Fruit fly (Drosophila melanogaster) whole organism, pupa: Measurements from ENCODE around the gene inaE.

ENCODE experiments used
- CG10348 ChIP-seq: fragments of 200-800 bp; sonication (Bioruptor generic); IDR thresholded peaks from 2 replicates; pipeline ENCODE4 v1.3.6; 2022; ENCODE audit warnings: missing biosample characterization, missing genetic modification characterization
- CG13204 ChIP-seq: fragments of 200-800 bp; sonication (Bioruptor generic); optimal IDR thresholded peaks from 2 replicates; lab custom pipeline; 2018; ENCODE audit warnings: missing biosample characterization, mild to moderate bottlenecking, missing genetic modification characterization, moderate library complexity
- CG14655 ChIP-seq: fragments of 200-800 bp; sonication (Bioruptor generic); optimal IDR thresholded peaks from 3 replicates; lab custom pipeline; 2017; ENCODE audit warnings: mild to moderate bottlenecking, missing biosample characterization, missing genetic modification reagents, missing genetic modification characterization
- CG15710 ChIP-seq: fragments of 200-800 bp; sonication (Bioruptor generic); optimal IDR thresholded peaks from 2 replicates; lab custom pipeline; 2018; ENCODE audit warnings: missing biosample characterization, mild to moderate bottlenecking, missing genetic modification characterization, moderate library complexity
- CG32121 ChIP-seq: fragments of 200-800 bp; sonication (Bioruptor generic); IDR thresholded peaks from 2 replicates; pipeline ENCODE4 v1.3.6; 2022; ENCODE audit warnings: missing biosample characterization, missing genetic modification characterization
- CG34367 ChIP-seq: fragments of 200-800 bp; sonication (Bioruptor generic); optimal IDR thresholded peaks from 2 replicates; lab custom pipeline; 2018; ENCODE audit warnings: missing biosample characterization, mild to moderate bottlenecking, missing genetic modification characterization
- CG4496 ChIP-seq: fragments of 200-800 bp; sonication (Bioruptor generic); IDR thresholded peaks from 3 replicates; pipeline ENCODE4 v1.3.6; 2022; ENCODE audit warnings: missing biosample characterization, missing genetic modification characterization
- CG8159 ChIP-seq: fragments of 200-800 bp; sonication (Bioruptor generic); optimal IDR thresholded peaks from 3 replicates; lab custom pipeline; 2018; ENCODE audit warnings: missing biosample characterization, mild to moderate bottlenecking, missing genetic modification characterization, moderate library complexity
- D1 ChIP-seq: fragments of 200-800 bp; sonication (Bioruptor generic); optimal IDR thresholded peaks from 2 replicates; lab custom pipeline; 2018; ENCODE audit warnings: missing biosample characterization, mild to moderate bottlenecking, missing genetic modification characterization, moderate library complexity
- EcR ChIP-seq: fragments of 200-800 bp; sonication (Bioruptor generic); optimal IDR thresholded peaks from 3 replicates; lab custom pipeline; 2019; ENCODE audit warnings: missing biosample characterization, missing genetic modification characterization, mild to moderate bottlenecking, moderate library complexity, missing genetic modification reagents
- Ets98B ChIP-seq: fragments of 200-800 bp; sonication (Bioruptor generic); IDR thresholded peaks from 2 replicates; pipeline ENCODE4 v1.3.6; 2022; ENCODE audit warnings: missing biosample characterization, missing genetic modification characterization
- Pif1A ChIP-seq: fragments of 200-800 bp; sonication (Bioruptor generic); optimal IDR thresholded peaks from 3 replicates; lab custom pipeline; 2016; ENCODE audit warnings: missing biosample characterization, missing genetic modification characterization
- Pif1B ChIP-seq: fragments of 200-800 bp; sonication (Bioruptor generic); optimal IDR thresholded peaks from 3 replicates; lab custom pipeline; 2016; ENCODE audit warnings: missing biosample characterization, missing genetic modification characterization
- gl ChIP-seq: fragments of 200-800 bp; sonication (Bioruptor generic); optimal IDR thresholded peaks from 2 replicates; lab custom pipeline; 2018; ENCODE audit warnings: missing biosample characterization, mild to moderate bottlenecking, missing genetic modification characterization
- rn ChIP-seq: fragments of 200-800 bp; sonication (Bioruptor generic); IDR thresholded peaks from 2 replicates; pipeline ENCODE4 v1.3.6; 2022; ENCODE audit warnings: missing biosample characterization, missing genetic modification characterization

The inaE gene

dm6 chrX:13843487-13843886, 60.0 kb downstream of the inaE start:
- TF ChIP-seq CG14655 (GFP tag; lab: Kevin White, UChicago) (no peak), D1 (tag; lab: Kevin White, UChicago) (no peak), CG32121 (GFP tag; lab: Robert Waterston, UW) (0 out of 2 replicates have a peak, but pooled peaks have one; percentile 11), CG10348 (no peak), Pif1A (no peak), CG34367 (tag; lab: Kevin White, UChicago) (no peak), CG4496 (GFP tag; lab: Robert Waterston, UW) (0 out of 3 replicates have a peak, but pooled peaks have one; percentile 23), rn (GFP tag; lab: Robert Waterston, UW) (no peak), gl (tag; lab: Kevin White, UChicago) (no peak)
- TF ChIP-seq, all 21 proteins: peak for 2

DNA sequence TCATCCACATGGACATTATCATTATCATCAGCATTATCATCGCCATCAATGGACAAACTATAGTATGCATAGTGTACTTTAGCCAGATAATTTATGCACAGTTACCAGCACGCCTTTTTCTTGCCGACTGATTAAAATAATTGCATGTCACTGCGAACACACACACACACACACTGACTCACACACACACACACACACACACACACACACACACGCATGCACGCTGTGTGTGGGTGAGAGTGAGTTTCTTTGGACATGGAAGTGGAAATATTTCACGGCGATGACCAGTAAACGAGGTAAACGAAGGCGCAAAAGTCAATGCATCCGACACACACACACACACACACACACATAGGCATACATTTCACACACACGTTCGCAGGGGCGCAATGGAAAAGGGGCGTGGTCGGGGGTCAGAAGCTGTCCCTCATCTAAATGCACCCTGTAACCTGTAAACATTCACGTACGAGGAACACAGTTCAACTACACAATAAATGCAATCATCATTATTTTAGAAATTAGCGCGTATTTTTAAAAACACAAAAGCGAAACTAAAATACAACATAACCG, 60.9 kb downstream of the inaE start:
- peak; percentile 9 for TF ChIP-seq CG8159 (tag; lab: Kevin White, UChicago)
- peak; percentile 50; the same call in 1 of the 3 replicates for TF ChIP-seq CG4496 (GFP tag; lab: Robert Waterston, UW)
- TF ChIP-seq gl (tag; lab: Kevin White, UChicago) = no peak
- TF ChIP-seq EcR (GFP tag; lab: Kevin White, UChicago) = peak; percentile 74
- TF ChIP-seq CG32121 (GFP tag; lab: Robert Waterston, UW) = peak; percentile 21; the same call in 1 of the 2 replicates
- TF ChIP-seq Ets98B (GFP tag; lab: Robert Waterston, UW) = 0 out of 2 replicates have a peak, but pooled peaks have one; percentile 20
- TF ChIP-seq Pif1B (GFP tag; lab: Kevin White, UChicago) = no peak
- peak; percentile 1 for TF ChIP-seq CG15710 (tag; lab: Kevin White, UChicago)
- TF ChIP-seq CG13204 = no peak
- TF ChIP-seq CG14655 (GFP tag; lab: Kevin White, UChicago) = no peak

DNA sequence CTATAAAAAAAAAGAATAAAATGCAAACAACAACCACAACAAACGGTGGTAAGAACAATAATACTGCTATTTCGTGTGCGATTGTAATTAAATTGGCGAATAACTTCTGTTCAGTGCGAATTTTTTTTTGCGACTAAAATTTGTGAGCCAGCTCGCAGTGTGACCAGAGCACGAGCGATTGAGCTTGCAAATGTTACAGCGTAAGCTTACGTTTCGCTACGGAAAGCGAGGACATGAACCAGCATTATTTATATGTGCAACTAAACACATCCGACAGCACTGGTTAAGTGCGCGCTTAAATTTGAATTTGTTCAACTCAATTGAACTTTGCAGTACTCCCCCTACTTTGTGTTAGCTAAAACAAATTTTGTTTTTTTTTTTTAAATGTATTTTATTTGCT, 62.2 kb downstream of the inaE start, which contains the start of gene AMPdeam:
TSS of gene AMPdeam (minus strand) at position 139 of the 400 bp plus-strand sequence.
- TF ChIP-seq CG8159 (tag; lab: Kevin White, UChicago) (peak; percentile 10), Pif1B (GFP tag; lab: Kevin White, UChicago) (no peak), CG4496 (GFP tag; lab: Robert Waterston, UW) (peak; percentile 49; the same call in 2 of the 3 replicates)
